Fruit fly (Drosophila melanogaster) whole organism, embryonic: ENCODE data around the gene Tsen2.

Experiments used
- CG1024 ChIP-seq: fragments of 200-800 bp; sonication (Bioruptor generic); IDR thresholded peaks from 2 replicates; pipeline ENCODE4 v1.3.6; 2022; ENCODE audit warnings: missing biosample characterization, missing genetic modification characterization
- CG10267 ChIP-seq: fragments of 200-800 bp; sonication (Bioruptor generic); optimal IDR thresholded peaks from 2 replicates; lab custom pipeline; 2018; ENCODE audit warnings: missing biosample characterization, mild to moderate bottlenecking, missing genetic modification characterization, moderate library complexity
- CG10431 ChIP-seq: fragments of 200-800 bp; sonication (Bioruptor generic); optimal IDR thresholded peaks from 3 replicates; lab custom pipeline; 2018; ENCODE audit warnings: missing biosample characterization, mild to moderate bottlenecking, missing genetic modification characterization
- CG13894 ChIP-seq: fragments of 200-800 bp; sonication (Bioruptor generic); optimal IDR thresholded peaks from 3 replicates; lab custom pipeline; 2018; ENCODE audit warnings: missing biosample characterization, mild to moderate bottlenecking, missing genetic modification characterization, moderate library complexity
- CG14050 ChIP-seq: fragments of 200-800 bp; sonication (Bioruptor generic); IDR thresholded peaks from 3 replicates; pipeline ENCODE4 v1.3.6; 2022; ENCODE audit warnings: missing biosample characterization, missing genetic modification characterization
- CG15269 ChIP-seq: fragments of 200-800 bp; sonication (Bioruptor generic); optimal IDR thresholded peaks from 2 replicates; lab custom pipeline; 2018; ENCODE audit warnings: missing biosample characterization, mild to moderate bottlenecking, missing genetic modification characterization, moderate library complexity
- CG1529 ChIP-seq: fragments of 200-800 bp; sonication (Bioruptor generic); optimal IDR thresholded peaks from 3 replicates; lab custom pipeline; 2018; ENCODE audit warnings: missing biosample characterization, missing genetic modification characterization
- CG15514 ChIP-seq: fragments of 200-800 bp; sonication (Bioruptor generic); optimal IDR thresholded peaks from 3 replicates; lab custom pipeline; 2017; ENCODE audit warnings: missing biosample characterization, missing genetic modification characterization, mild to moderate bottlenecking, moderate library complexity, missing genetic modification reagents
- CG15696 ChIP-seq: fragments of 200-800 bp; sonication (Bioruptor generic); optimal IDR thresholded peaks from 2 replicates; lab custom pipeline; 2019; ENCODE audit warnings: missing biosample characterization, mild to moderate bottlenecking, missing genetic modification characterization, moderate library complexity
- CG17612 ChIP-seq: fragments of 200-800 bp; sonication (Bioruptor generic); IDR thresholded peaks from 2 replicates; pipeline ENCODE4 v1.3.6; 2022; ENCODE audit warnings: missing biosample characterization, missing genetic modification characterization
- CG18764 ChIP-seq: fragments of 200-800 bp; sonication (Bioruptor generic); optimal IDR thresholded peaks from 3 replicates; lab custom pipeline; 2016; ENCODE audit warnings: missing biosample characterization, missing genetic modification characterization
- CG2202 ChIP-seq: fragments of 200-800 bp; sonication (Bioruptor generic); optimal IDR thresholded peaks from 2 replicates; lab custom pipeline; 2018; ENCODE audit warnings: missing biosample characterization, mild to moderate bottlenecking, missing genetic modification characterization
- CG3281 ChIP-seq: fragments of 200-800 bp; sonication (Bioruptor generic); optimal IDR thresholded peaks from 3 replicates; lab custom pipeline; 2017; ENCODE audit warnings: missing biosample characterization, mild to moderate bottlenecking, missing genetic modification characterization
- CG3407 ChIP-seq: fragments of 200-800 bp; sonication (Bioruptor generic); optimal IDR thresholded peaks from 2 replicates; lab custom pipeline; 2018; ENCODE audit warnings: missing biosample characterization, mild to moderate bottlenecking, missing genetic modification characterization
- CG4404 ChIP-seq: fragments of 200-800 bp; sonication (Bioruptor generic); IDR thresholded peaks from 2 replicates; pipeline ENCODE4 v1.3.6; 2022; ENCODE audit warnings: missing biosample characterization, missing genetic modification characterization
- CG4707 ChIP-seq: fragments of 200-800 bp; sonication (Bioruptor generic); optimal IDR thresholded peaks from 2 replicates; lab custom pipeline; 2018; ENCODE audit warnings: missing biosample characterization, mild to moderate bottlenecking, missing genetic modification characterization, moderate library complexity
- CG5245 ChIP-seq: fragments of 200-800 bp; sonication (Bioruptor generic); optimal IDR thresholded peaks from 3 replicates; lab custom pipeline; 2016; ENCODE audit warnings: missing biosample characterization, missing genetic modification characterization
- CG8089 ChIP-seq: fragments of 200-800 bp; sonication (Bioruptor generic); optimal IDR thresholded peaks from 3 replicates; lab custom pipeline; 2016; ENCODE audit warnings: missing biosample characterization, missing genetic modification characterization
- CG8478 ChIP-seq: fragments of >200 bp; optimal IDR thresholded peaks from 2 replicates; lab custom pipeline; 2018
- CG9437 ChIP-seq: fragments of 200-800 bp; sonication (Bioruptor generic); optimal IDR thresholded peaks from 2 replicates; lab custom pipeline; 2018; ENCODE audit warnings: missing biosample characterization, mild to moderate bottlenecking, missing genetic modification characterization
- Ets65A ChIP-seq: fragments of 200-800 bp; sonication (Bioruptor generic); peaks from one replicate; lab custom pipeline; 2016; ENCODE audit warnings: missing biosample characterization, missing genetic modification characterization
- Kr ChIP-seq: fragments of 200-800 bp; sonication (Bioruptor generic); optimal IDR thresholded peaks from 2 replicates; lab custom pipeline; 2017; ENCODE audit warnings: missing biosample characterization, mild to moderate bottlenecking, missing genetic modification characterization
- Meics ChIP-seq: fragments of 200-800 bp; sonication (Bioruptor generic); optimal IDR thresholded peaks from 2 replicates; lab custom pipeline; 2017; ENCODE audit warnings: missing biosample characterization, mild to moderate bottlenecking, missing genetic modification characterization
- Sin3A ChIP-seq: fragments of >200 bp; optimal IDR thresholded peaks from 2 replicates; lab custom pipeline; 2018
- abd-A ChIP-seq: fragments of 200-800 bp; sonication (Bioruptor generic); optimal IDR thresholded peaks from 3 replicates; lab custom pipeline; 2019; ENCODE audit warnings: missing biosample characterization, mild to moderate bottlenecking, missing genetic modification characterization, moderate library complexity
- bab2 ChIP-seq: fragments of 200-800 bp; sonication (Bioruptor generic); optimal IDR thresholded peaks from 2 replicates; lab custom pipeline; 2016; ENCODE audit warnings: missing biosample characterization, missing genetic modification characterization
- bowl ChIP-seq: fragments of 200-800 bp; sonication (Bioruptor generic); IDR thresholded peaks from 2 replicates; pipeline ENCODE4 v1.3.6; 2022; ENCODE audit warnings: missing biosample characterization, missing genetic modification characterization
- bsh ChIP-seq, 2 experiments: fragments of 200-800 bp; sonication (Bioruptor generic); optimal IDR thresholded peaks; 2 replicates each; lab custom pipeline; 2017 to 2018; ENCODE audit warnings: mild to moderate bottlenecking in 2 of 2, missing biosample characterization in 2 of 2, missing genetic modification characterization in 2 of 2, moderate library complexity in 1 of 2
- dm ChIP-seq: fragments of 200-800 bp; sonication (Bioruptor generic); optimal IDR thresholded peaks from 3 replicates; lab custom pipeline; 2016; ENCODE audit warnings: missing biosample characterization, missing genetic modification characterization
- dmrt11E ChIP-seq: fragments of 200-800 bp; sonication (Bioruptor generic); optimal IDR thresholded peaks from 3 replicates; lab custom pipeline; 2018; ENCODE audit warnings: missing biosample characterization, mild to moderate bottlenecking, missing genetic modification characterization, moderate library complexity
- eve ChIP-seq, 2 experiments: fragments of >200 bp; optimal IDR thresholded peaks; 2 replicates each; lab custom pipeline; 2017; ENCODE audit warnings: missing biosample characterization in 2 of 2, missing genetic modification characterization in 2 of 2
- exex ChIP-seq: fragments of 200-800 bp; sonication (Bioruptor generic); optimal IDR thresholded peaks from 4 replicates; lab custom pipeline; 2018; ENCODE audit warnings: missing biosample characterization, mild to moderate bottlenecking, missing genetic modification characterization, moderate library complexity
- ftz-f1 ChIP-seq: fragments of 200-800 bp; sonication (Bioruptor generic); optimal IDR thresholded peaks from 2 replicates; lab custom pipeline; 2016; ENCODE audit warnings: missing biosample characterization, missing genetic modification characterization
- ken ChIP-seq: fragments of 200-800 bp; sonication (Bioruptor generic); IDR thresholded peaks from 3 replicates; pipeline ENCODE4 v1.3.6; 2022; ENCODE audit warnings: missing biosample characterization, missing genetic modification characterization
- lola ChIP-seq, 3 experiments: fragments of >200 bp in 2 of 3; fragments of 200-800 bp in 1 of 3; sonication (Bioruptor generic) in 1 of 3; optimal IDR thresholded peaks; 2 replicates each; lab custom pipeline; 2017 to 2019; ENCODE audit warnings: missing biosample characterization in 3 of 3, missing genetic modification characterization in 3 of 3, mild to moderate bottlenecking in 1 of 3, moderate library complexity in 1 of 3
- maf-S ChIP-seq: fragments of 200-800 bp; sonication (Bioruptor generic); optimal IDR thresholded peaks from 2 replicates; lab custom pipeline; 2016; ENCODE audit warnings: missing biosample characterization, missing genetic modification characterization
- mld ChIP-seq: fragments of 200-800 bp; sonication (Bioruptor generic); IDR thresholded peaks from 3 replicates; pipeline ENCODE4 v1.3.6; 2022; ENCODE audit warnings: missing biosample characterization, missing genetic modification characterization; ENCODE audit not compliant: partially characterized antibody
- nerfin-1 ChIP-seq: fragments of 200-800 bp; sonication (Bioruptor generic); optimal IDR thresholded peaks from 3 replicates; lab custom pipeline; 2019; ENCODE audit warnings: missing biosample characterization, mild to moderate bottlenecking, missing genetic modification characterization, moderate library complexity
- pb ChIP-seq: fragments of 200-800 bp; sonication (Bioruptor generic); optimal IDR thresholded peaks from 3 replicates; lab custom pipeline; 2016; ENCODE audit warnings: missing biosample characterization, missing genetic modification characterization
- run ChIP-seq: fragments of 200-800 bp; sonication (Bioruptor generic); optimal IDR thresholded peaks from 3 replicates; lab custom pipeline; 2018; ENCODE audit warnings: missing biosample characterization, mild to moderate bottlenecking, missing genetic modification characterization
- salm ChIP-seq: fragments of 200-800 bp; sonication (Bioruptor generic); optimal IDR thresholded peaks from 2 replicates; lab custom pipeline; 2018; ENCODE audit warnings: missing biosample characterization, mild to moderate bottlenecking, missing genetic modification characterization
- sens ChIP-seq: fragments of 200-800 bp; sonication (Bioruptor generic); peaks from one replicate; lab custom pipeline; 2016; ENCODE audit warnings: missing biosample characterization, missing genetic modification characterization
- stwl ChIP-seq: fragments of 200-800 bp; sonication (Bioruptor generic); optimal IDR thresholded peaks from 3 replicates; lab custom pipeline; 2018; ENCODE audit warnings: missing biosample characterization, mild to moderate bottlenecking, missing genetic modification characterization, moderate library complexity
- sug ChIP-seq: fragments of 200-800 bp; optimal IDR thresholded peaks from 2 replicates; lab custom pipeline; 2019; ENCODE audit warnings: missing biosample characterization, mild to moderate bottlenecking, missing genetic modification characterization, moderate library complexity
- trem ChIP-seq: fragments of 200-800 bp; optimal IDR thresholded peaks from 3 replicates; lab custom pipeline; 2019; ENCODE audit warnings: missing biosample characterization, mild to moderate bottlenecking, missing genetic modification characterization, moderate library complexity
- twi ChIP-seq: fragments of 200-800 bp; optimal IDR thresholded peaks from 2 replicates; lab custom pipeline; 2019; ENCODE audit warnings: missing biosample characterization, mild to moderate bottlenecking, missing genetic modification characterization, moderate library complexity
- vvl ChIP-seq: fragments of 200-800 bp; sonication (Bioruptor generic); IDR thresholded peaks from 2 replicates; pipeline ENCODE4 v1.3.6; 2022; ENCODE audit warnings: missing biosample characterization, missing genetic modification characterization

The Tsen2 gene

dm6 chr2L:16713929-16714328 is 15.6 kb upstream of the Tsen2 start (continued):
- peak in 1 of 2 experiments; percentile 21 for TF ChIP-seq bsh (GFP tag; optimal IDR thresholded peaks at IDR 0.05; lab: Kevin White, UChicago)
- 0 out of 3 replicates have a peak, but pooled peaks have one; percentile 7 for TF ChIP-seq ken (GFP tag; lab: Robert Waterston, UW)
- no peak for TF ChIP-seq CG5245 (GFP tag; lab: Kevin White, UChicago)
- TF ChIP-seq eve (GFP tag; optimal IDR thresholded peaks at IDR 0.05; lab: Kevin White, UChicago), result peak in 1 of 2 experiments; percentile 40
- no peak for TF ChIP-seq CG15269
- TF ChIP-seq CG1024 (GFP tag; lab: Robert Waterston, UW), result no peak
- TF ChIP-seq CG3407 (GFP tag; lab: Kevin White, UChicago), result peak; percentile 6
- TF ChIP-seq CG1529, result peak; percentile 22
- no peak for TF ChIP-seq bowl (GFP tag; lab: Robert Waterston, UW)
- peak; percentile 11 for TF ChIP-seq CG4707 (GFP tag; lab: Kevin White, UChicago)
- TF ChIP-seq bab2, result no peak
- TF ChIP-seq salm (tag; lab: Kevin White, UChicago), result peak; percentile 41
- TF ChIP-seq Kr, result peak; percentile 3
- peak; percentile 43 for TF ChIP-seq CG2202
- peak; percentile 17 for TF ChIP-seq exex (tag; lab: Kevin White, UChicago)
- TF ChIP-seq trem (tag; lab: Kevin White, UChicago), result no peak
- TF ChIP-seq twi (tag; lab: Kevin White, UChicago), result peak; percentile 21
- TF ChIP-seq maf-S (GFP tag; lab: Kevin White, UChicago), result no peak
- TF ChIP-seq CG18764, result no peak
- TF ChIP-seq dmrt11E (tag; lab: Kevin White, UChicago), result peak; percentile 32
- no peak for TF ChIP-seq run
- TF ChIP-seq sens, result peak; percentile 70
- peak; percentile 75 for TF ChIP-seq CG10431 (GFP tag; lab: Kevin White, UChicago)

dm6 chr2L:16715133-16715833 is 14.3 kb upstream of the Tsen2 start:
- TF ChIP-seq abd-A (tag; lab: Kevin White, UChicago), result peak; percentile 36
- TF ChIP-seq dm (GFP tag; lab: Kevin White, UChicago), result no peak
- TF ChIP-seq CG4404, result no peak
- no peak for TF ChIP-seq CG8089 (GFP tag; lab: Kevin White, UChicago)
- no peak for TF ChIP-seq CG3281 (GFP tag; lab: Kevin White, UChicago)
- TF ChIP-seq CG14050 (GFP tag; lab: Robert Waterston, UW), result no peak
- no peak for TF ChIP-seq Meics (GFP tag; lab: Kevin White, UChicago)
- no peak for TF ChIP-seq pb (GFP tag; lab: Kevin White, UChicago)
- peak; percentile 73 for TF ChIP-seq Ets65A (GFP tag; lab: Kevin White, UChicago)
- TF ChIP-seq CG9437 (GFP tag; lab: Kevin White, UChicago), result peak; percentile 93
- peak; percentile 19 for TF ChIP-seq trem (tag; lab: Kevin White, UChicago)
- TF ChIP-seq vvl (GFP tag; lab: Robert Waterston, UW), result no peak
- TF ChIP-seq stwl (tag; lab: Kevin White, UChicago), result peak; percentile 40
- no peak for TF ChIP-seq CG15514
- TF ChIP-seq sug (tag; lab: Kevin White, UChicago), result no peak
- peak; percentile 60 for TF ChIP-seq sens
- no peak for TF ChIP-seq Sin3A (lab: Kevin White, UChicago)
- no peak for TF ChIP-seq lola (GFP tag; optimal IDR thresholded peaks at IDR 0.05; lab: Kevin White, UChicago)
- TF ChIP-seq CG10267, result no peak
- peak; percentile 14 for TF ChIP-seq nerfin-1 (tag; lab: Kevin White, UChicago)
- no peak for TF ChIP-seq CG15696 (tag; lab: Kevin White, UChicago)
- peak; percentile 30 for TF ChIP-seq ftz-f1 (GFP tag; lab: Kevin White, UChicago)
- TF ChIP-seq CG8478 (lab: Kevin White, UChicago), result no peak
- TF ChIP-seq mld (GFP tag; lab: Robert Waterston, UW), result no peak
- no peak for TF ChIP-seq CG17612 (GFP tag; lab: Robert Waterston, UW)
- TF ChIP-seq CG13894 (tag; lab: Kevin White, UChicago), result peak; percentile 79
- TF ChIP-seq, all 482 proteins: peak for 9
